Fruit fly (Drosophila melanogaster) S2 (cell line): Measurements from ENCODE around the gene dpr11.

Source experiments
- CG8478 ChIP-seq: fragments of >200 bp; optimal IDR thresholded peaks from 2 replicates; lab custom pipeline; 2018
- CTCF ChIP-seq, 2 experiments: fragments of >200 bp; optimal IDR thresholded peaks; 2 replicates each; lab custom pipeline; 2018

DNA sequence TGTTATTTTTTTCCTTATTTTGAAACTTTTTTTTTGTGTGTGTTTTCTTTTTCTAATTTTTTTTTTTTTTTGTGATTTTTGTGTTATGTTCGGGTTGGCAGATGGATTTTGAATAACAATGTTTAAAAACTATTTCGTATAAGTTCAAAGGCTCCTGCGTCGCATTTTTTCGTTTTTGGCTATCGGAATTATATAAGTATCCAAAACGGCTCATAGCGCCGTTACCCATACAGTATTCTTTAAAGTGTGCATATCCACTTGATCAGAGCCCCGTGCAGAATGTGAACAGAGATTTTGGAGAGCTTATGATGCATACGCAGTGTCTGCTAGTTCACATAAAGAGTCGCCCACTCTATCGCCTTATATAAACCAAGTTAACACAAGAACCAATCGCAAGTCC is 34.7 kb upstream of the dpr11 start, which contains the start of gene sowi:
- TF ChIP-seq CG8478, result no peak
- no peak for TF ChIP-seq CTCF (optimal IDR thresholded peaks at IDR 0.05; lab: Kevin White, UChicago)
